Fruit fly (Drosophila melanogaster) whole organism, pupa: ENCODE measurements around the gene stg.

Experiments
- CG10348 ChIP-seq: fragments of 200-800 bp; sonication (Bioruptor generic); IDR thresholded peaks from 2 replicates; pipeline ENCODE4 v1.3.6; 2022; ENCODE audit warnings: missing biosample characterization, missing genetic modification characterization
- CG12605 ChIP-seq: fragments of 200-800 bp; sonication (Bioruptor generic); IDR thresholded peaks from 2 replicates; pipeline ENCODE4 v1.3.6; 2022; ENCODE audit warnings: missing biosample characterization, missing genetic modification characterization
- CG13204 ChIP-seq: fragments of 200-800 bp; sonication (Bioruptor generic); optimal IDR thresholded peaks from 2 replicates; lab custom pipeline; 2018; ENCODE audit warnings: missing biosample characterization, mild to moderate bottlenecking, missing genetic modification characterization, moderate library complexity
- CG14655 ChIP-seq: fragments of 200-800 bp; sonication (Bioruptor generic); optimal IDR thresholded peaks from 3 replicates; lab custom pipeline; 2017; ENCODE audit warnings: mild to moderate bottlenecking, missing biosample characterization, missing genetic modification reagents, missing genetic modification characterization
- CG15710 ChIP-seq: fragments of 200-800 bp; sonication (Bioruptor generic); optimal IDR thresholded peaks from 2 replicates; lab custom pipeline; 2018; ENCODE audit warnings: missing biosample characterization, mild to moderate bottlenecking, missing genetic modification characterization, moderate library complexity
- CG34367 ChIP-seq: fragments of 200-800 bp; sonication (Bioruptor generic); optimal IDR thresholded peaks from 2 replicates; lab custom pipeline; 2018; ENCODE audit warnings: missing biosample characterization, mild to moderate bottlenecking, missing genetic modification characterization
- CG4496 ChIP-seq: fragments of 200-800 bp; sonication (Bioruptor generic); IDR thresholded peaks from 3 replicates; pipeline ENCODE4 v1.3.6; 2022; ENCODE audit warnings: missing biosample characterization, missing genetic modification characterization
- CG8301 ChIP-seq: fragments of 200-800 bp; sonication (Bioruptor generic); optimal IDR thresholded peaks from 2 replicates; lab custom pipeline; 2018; ENCODE audit warnings: missing biosample characterization, mild to moderate bottlenecking, missing genetic modification characterization
- CG9948 ChIP-seq: fragments of 200-800 bp; sonication (Bioruptor generic); optimal IDR thresholded peaks from 2 replicates; lab custom pipeline; 2018; ENCODE audit warnings: missing biosample characterization, mild to moderate bottlenecking, missing genetic modification characterization, moderate library complexity
- Pif1A ChIP-seq: fragments of 200-800 bp; sonication (Bioruptor generic); optimal IDR thresholded peaks from 3 replicates; lab custom pipeline; 2016; ENCODE audit warnings: missing biosample characterization, missing genetic modification characterization
- Pif1B ChIP-seq: fragments of 200-800 bp; sonication (Bioruptor generic); optimal IDR thresholded peaks from 3 replicates; lab custom pipeline; 2016; ENCODE audit warnings: missing biosample characterization, missing genetic modification characterization

- no peak for TF ChIP-seq CG8301
- TF ChIP-seq Pif1A (GFP tag; lab: Kevin White, UChicago): no peak
- no peak for TF ChIP-seq Pif1B
- no peak for TF ChIP-seq CG14655
- TF ChIP-seq CG13204 (GFP tag; lab: Kevin White, UChicago): no peak
- no peak for TF ChIP-seq CG34367 (tag; lab: Kevin White, UChicago)
- TF ChIP-seq CG15710 (tag; lab: Kevin White, UChicago): no peak
- TF ChIP-seq CG10348 (GFP tag; lab: Robert Waterston, UW): no peak
- no peak for TF ChIP-seq CG4496
- TF ChIP-seq CG12605 (GFP tag; lab: Robert Waterston, UW): no peak
- no peak for TF ChIP-seq CG9948
Observed at dm6 chr3R:29229958-29230357, 25.6 kb downstream of the stg start.
